Worm (Caenorhabditis elegans) whole organism, L3 larva: ENCODE measurements around the gene Y73C8B.1.

Source experiments
- ZK546.5 ChIP-seq: sonication (generic microtip); optimal IDR thresholded peaks from 2 replicates; lab custom pipeline; 2017; ENCODE audit warnings: missing biosample characterization, missing genetic modification characterization
- aly-2 ChIP-seq: fragments of 150-350 bp; optimal IDR thresholded peaks from 2 replicates; lab custom pipeline; 2014; ENCODE audit warnings: missing biosample characterization, missing genetic modification characterization
- elt-2 ChIP-seq: sonication (generic microtip); optimal IDR thresholded peaks from 2 replicates; lab custom pipeline; 2016; ENCODE audit warnings: missing genetic modification reagents, mild to moderate bottlenecking, missing genetic modification characterization, missing compliant biosample characterization
- fkh-10 ChIP-seq: sonication (generic microtip); optimal IDR thresholded peaks from 2 replicates; lab custom pipeline; 2017; ENCODE audit warnings: missing biosample characterization, missing genetic modification reagents, missing genetic modification characterization
- fos-1 ChIP-seq: fragments of 150-350 bp; optimal IDR thresholded peaks from 2 replicates; lab custom pipeline; 2014; ENCODE audit warnings: missing biosample characterization, missing genetic modification characterization
- hmg-11 ChIP-seq: sonication (generic microtip); optimal IDR thresholded peaks from 2 replicates; lab custom pipeline; 2016; ENCODE audit warnings: missing genetic modification characterization, missing compliant biosample characterization
- mml-1 ChIP-seq: fragments of 150-350 bp; sonication (generic microtip); optimal IDR thresholded peaks from 3 replicates; lab custom pipeline; 2014; ENCODE audit warnings: missing biosample characterization, missing genetic modification characterization
- nhr-23 ChIP-seq: fragments of 150-350 bp; optimal IDR thresholded peaks from 2 replicates; lab custom pipeline; 2014; ENCODE audit warnings: missing biosample characterization, missing genetic modification reagents, missing genetic modification characterization
- pha-4 ChIP-seq: fragments of 150-350 bp; optimal IDR thresholded peaks from 2 replicates; lab custom pipeline; 2014; ENCODE audit warnings: missing biosample characterization, missing genetic modification reagents, missing genetic modification characterization
- skn-1 ChIP-seq: fragments of 150-350 bp; optimal IDR thresholded peaks from 2 replicates; lab custom pipeline; 2014; ENCODE audit warnings: missing biosample characterization, missing genetic modification characterization
- snpc-4 ChIP-seq: fragments of 150-350 bp; optimal IDR thresholded peaks from 2 replicates; lab custom pipeline; 2014; ENCODE audit warnings: missing biosample characterization, missing genetic modification characterization
- tbx-2 ChIP-seq: sonication (generic microtip); optimal IDR thresholded peaks from 2 replicates; lab custom pipeline; 2016; ENCODE audit warnings: mild to moderate bottlenecking, missing genetic modification characterization, missing compliant biosample characterization
- unc-62 ChIP-seq: fragments of 150-350 bp; sonication (generic microtip); optimal IDR thresholded peaks from 4 replicates; lab custom pipeline; 2014; ENCODE audit warnings: missing biosample characterization, missing genetic modification reagents, missing genetic modification characterization

- TF ChIP-seq fkh-10 (GFP tag; lab: Kevin White, UChicago) (no peak), unc-62 (GFP tag; lab: Kevin White, UChicago) (no peak), mml-1 (tag; lab: Kevin White, UChicago) (no peak), skn-1 (no peak), ZK546.5 (tag; lab: Kevin White, UChicago) (no peak), tbx-2 (tag; lab: Kevin White, UChicago) (no peak), hmg-11 (no peak), pha-4 (tag; lab: Kevin White, UChicago) (no peak), fos-1 (tag; lab: Kevin White, UChicago) (no peak), elt-2 (no peak), snpc-4 (no peak), aly-2 (tag; lab: Kevin White, UChicago) (no peak), nhr-23 (tag; lab: Kevin White, UChicago) (no peak)
Observed at ce11 chrV:3162299-3162698, 34.4 kb downstream of the Y73C8B.1 start.
